Worm (Caenorhabditis elegans) whole organism, mixed stage, embryonic: Measurements from ENCODE around the gene srz-79.

Experiments
- blmp-1 ChIP-seq: fragments of 150-350 bp; optimal IDR thresholded peaks from 2 replicates; lab custom pipeline; 2014; ENCODE audit warnings: missing biosample characterization, missing genetic modification characterization
- nhr-76 ChIP-seq: sonication (generic microtip); optimal IDR thresholded peaks from 2 replicates; lab custom pipeline; 2017; ENCODE audit warnings: missing biosample characterization, missing genetic modification characterization
- zip-8 ChIP-seq: fragments of 150-350 bp; optimal IDR thresholded peaks from 2 replicates; lab custom pipeline; 2014; ENCODE audit warnings: missing biosample characterization, missing genetic modification characterization

ce11 chrIV:3527878-3528277, 34.5 kb downstream of the srz-79 start:
- no peak for TF ChIP-seq blmp-1 (tag; lab: Kevin White, UChicago)
- no peak for TF ChIP-seq zip-8
- no peak for TF ChIP-seq nhr-76 (tag; lab: Kevin White, UChicago)
